Worm (Caenorhabditis elegans): ENCODE data around the gene phf-33.

The phf-33 gene

ce11 chrX:13306869-13307446, 28.2 kb upstream of the phf-33 start (continued):
- TF ChIP-seq egl-44 (GFP tag; IDR thresholded peaks at IDR 0.05), result peak; percentile 91; the same call in 1 of the 2 replicates
- TF ChIP-seq F39B2.1 (GFP tag; IDR thresholded peaks at IDR 0.05), result no peak
- TF ChIP-seq attf-6 (GFP tag; IDR thresholded peaks at IDR 0.05), result peak; percentile 65
- peak; percentile 31; the same call in 1 of the 2 replicates for TF ChIP-seq egrh-3 (GFP tag; IDR thresholded peaks at IDR 0.05)
- peak; percentile 92 for TF ChIP-seq ceh-40 (GFP tag; IDR thresholded peaks at IDR 0.05)
- TF ChIP-seq ztf-18 (tag; optimal IDR thresholded peaks at IDR 0.05), result peak; percentile 77
- peak; percentile 95 for TF ChIP-seq ceh-79 (tag; optimal IDR thresholded peaks at IDR 0.05)
- TF ChIP-seq F57A8.1 (GFP tag; optimal IDR thresholded peaks at IDR 0.05), result peak; percentile 82
- TF ChIP-seq nhr-90 (tag; optimal IDR thresholded peaks at IDR 0.05), result peak; percentile 92
- peak; percentile 94 for TF ChIP-seq F52B5.7 (tag; optimal IDR thresholded peaks at IDR 0.05)
- TF ChIP-seq mel-28 (tag; optimal IDR thresholded peaks at IDR 0.05; ENCODE audit: borderline replicate concordance), result peak; percentile 42
- no peak for TF ChIP-seq repo-1 (tag; optimal IDR thresholded peaks at IDR 0.05)
- TF ChIP-seq ztf-3 (GFP tag; optimal IDR thresholded peaks at IDR 0.05), result peak; percentile 61
- peak; percentile 89 for TF ChIP-seq him-1 (tag; optimal IDR thresholded peaks at IDR 0.05)
- peak; percentile 68 for TF ChIP-seq ztf-22 (GFP tag; optimal IDR thresholded peaks at IDR 0.05)
- peak; percentile 71 for TF ChIP-seq C06A6.2 (GFP tag; conservative IDR thresholded peaks at IDR 0.05)
- peak; percentile 43 for TF ChIP-seq nhr-80 (tag; optimal IDR thresholded peaks at IDR 0.05)
- TF ChIP-seq dpl-1 (GFP tag; optimal IDR thresholded peaks at IDR 0.05), result peak; percentile 12
- peak in 2 of 3 experiments; percentile 1 to 83 for TF ChIP-seq lin-35 (GFP tag; optimal IDR thresholded peaks at IDR 0.05)
- no peak for TF ChIP-seq F49E8.2 (tag; optimal IDR thresholded peaks at IDR 0.05; ENCODE audit: insufficient read depth)
- peak; percentile 99 for TF ChIP-seq rpc-1 (optimal IDR thresholded peaks at IDR 0.05)
- peak; percentile 100 for TF ChIP-seq rpc-1 (tag; optimal IDR thresholded peaks at IDR 0.05)
- TF ChIP-seq let-607 (tag; optimal IDR thresholded peaks at IDR 0.05), result peak; percentile 56 to 71
- TF ChIP-seq lir-1 (GFP tag; conservative IDR thresholded peaks at IDR 0.05), result no peak
- TF ChIP-seq ztf-26 (tag; optimal IDR thresholded peaks at IDR 0.05), result peak; percentile 81
- TF ChIP-seq Y53G8AR.9 (GFP tag; conservative IDR thresholded peaks at IDR 0.05), result no peak; the same call in 1 of the 2 replicates
- 0 out of 2 replicates have a peak, but pooled peaks have one; percentile 17 for TF ChIP-seq madf-8 (GFP tag; conservative IDR thresholded peaks at IDR 0.05)
- peak; percentile 83 for TF ChIP-seq somi-1 (GFP tag; optimal IDR thresholded peaks at IDR 0.05)
- TF ChIP-seq tlf-1 (GFP tag; optimal IDR thresholded peaks at IDR 0.05), result peak; percentile 62
- TF ChIP-seq sdz-38 (tag; optimal IDR thresholded peaks at IDR 0.05), result no peak
- no peak for TF ChIP-seq hsf-1 (GFP tag; IDR thresholded peaks at IDR 0.05)
- peak; percentile 94 for TF ChIP-seq ZK185.1 (tag; optimal IDR thresholded peaks at IDR 0.05; ENCODE audit: poor library complexity, severe bottlenecking)
- peak; percentile 87 for TF ChIP-seq hmg-1.2 (GFP tag; IDR thresholded peaks at IDR 0.05)
- TF ChIP-seq dpff-1 (tag; optimal IDR thresholded peaks at IDR 0.05), result peak; percentile 32
- peak; percentile 98 for TF ChIP-seq ztf-25 (GFP tag; IDR thresholded peaks at IDR 0.05)
- TF ChIP-seq snpc-1.1 (tag; optimal IDR thresholded peaks at IDR 0.05; ENCODE audit: insufficient read depth), result peak; percentile 81
- TF ChIP-seq K12H6.12 (tag; optimal IDR thresholded peaks at IDR 0.05), result peak; percentile 85
- TF ChIP-seq B0035.1 (tag; optimal IDR thresholded peaks at IDR 0.05), result peak; percentile 89
- TF ChIP-seq madf-3 (GFP tag; IDR thresholded peaks at IDR 0.05), result no peak; the same call in 1 of the 2 replicates
- TF ChIP-seq fkh-3 (tag; optimal IDR thresholded peaks at IDR 0.05), result peak; percentile 95
- peak; percentile 98 for TF ChIP-seq B0261.1 (tag; optimal IDR thresholded peaks at IDR 0.05)
- TF ChIP-seq zfh-2 (GFP tag; conservative IDR thresholded peaks at IDR 0.05), result no peak
- TF ChIP-seq atf-7 (tag; optimal IDR thresholded peaks at IDR 0.05), result peak; percentile 83
- TF ChIP-seq nfya-1 (tag; optimal IDR thresholded peaks at IDR 0.05; ENCODE audit: borderline replicate concordance, insufficient read depth), result no peak
- TF ChIP-seq D2030.7 (GFP tag; IDR thresholded peaks at IDR 0.05), result peak; percentile 90
- peak; percentile 87 for TF ChIP-seq ekl-4 (GFP tag; IDR thresholded peaks at IDR 0.05)
- peak; percentile 81 for TF ChIP-seq attf-5 (GFP tag; optimal IDR thresholded peaks at IDR 0.05)
- peak; percentile 56 for TF ChIP-seq ceh-100 (GFP tag; IDR thresholded peaks at IDR 0.05)
